Fruit fly (Drosophila melanogaster) whole organism, embryonic: ENCODE results near the gene CG15625.
A peak's percentile ranks its signal among the peaks of the same experiment; 100 is the strongest.

ENCODE experiments used
- Aef1 ChIP-seq: fragments of 200-800 bp; sonication (Bioruptor generic); IDR thresholded peaks from 3 replicates; pipeline ENCODE4 v1.3.6; 2022; ENCODE audit warnings: missing biosample characterization, missing genetic modification characterization
- CG1024 ChIP-seq: fragments of 200-800 bp; sonication (Bioruptor generic); IDR thresholded peaks from 2 replicates; pipeline ENCODE4 v1.3.6; 2022; ENCODE audit warnings: missing biosample characterization, missing genetic modification characterization
- CG10543 ChIP-seq: fragments of 200-800 bp; sonication (Bioruptor generic); optimal IDR thresholded peaks from 3 replicates; lab custom pipeline; 2017; ENCODE audit warnings: missing biosample characterization, mild to moderate bottlenecking, missing genetic modification characterization, moderate library complexity
- CG10959 ChIP-seq: fragments of 200-800 bp; sonication (Bioruptor generic); IDR thresholded peaks from 2 replicates; pipeline ENCODE4 v1.3.6; 2022; ENCODE audit warnings: missing biosample characterization, missing genetic modification characterization
- CG11398 ChIP-seq: fragments of 200-800 bp; sonication (Bioruptor generic); optimal IDR thresholded peaks from 2 replicates; lab custom pipeline; 2016; ENCODE audit warnings: missing biosample characterization, missing genetic modification characterization
- CG12219 ChIP-seq: fragments of 200-800 bp; sonication (Bioruptor generic); optimal IDR thresholded peaks from 3 replicates; lab custom pipeline; 2018; ENCODE audit warnings: missing biosample characterization, mild to moderate bottlenecking, missing genetic modification characterization
- CG13624 ChIP-seq: fragments of 200-800 bp; sonication (Bioruptor generic); optimal IDR thresholded peaks from 2 replicates; lab custom pipeline; 2016; ENCODE audit warnings: missing biosample characterization, missing genetic modification characterization
- CG14667 ChIP-seq: fragments of 200-800 bp; sonication (Bioruptor generic); IDR thresholded peaks from 2 replicates; pipeline ENCODE4 v1.3.6; 2022; ENCODE audit warnings: missing biosample characterization, missing genetic modification characterization
- CG15011 ChIP-seq: fragments of 200-800 bp; sonication (Bioruptor generic); optimal IDR thresholded peaks from 3 replicates; lab custom pipeline; 2018; ENCODE audit warnings: missing biosample characterization, mild to moderate bottlenecking, missing genetic modification characterization
- CG15479 ChIP-seq: fragments of 200-800 bp; sonication (Bioruptor generic); optimal IDR thresholded peaks from 3 replicates; lab custom pipeline; 2019; ENCODE audit warnings: missing biosample characterization, mild to moderate bottlenecking, missing genetic modification characterization, moderate library complexity
- CG15514 ChIP-seq: fragments of 200-800 bp; sonication (Bioruptor generic); optimal IDR thresholded peaks from 3 replicates; lab custom pipeline; 2017; ENCODE audit warnings: missing biosample characterization, missing genetic modification characterization, mild to moderate bottlenecking, moderate library complexity, missing genetic modification reagents
- CG42726 ChIP-seq: fragments of 200-800 bp; sonication (Bioruptor generic); IDR thresholded peaks from 2 replicates; pipeline ENCODE4 v1.3.6; 2022; ENCODE audit warnings: missing biosample characterization, missing genetic modification characterization; ENCODE audit not compliant: partially characterized antibody
- CG43689 ChIP-seq: fragments of 200-800 bp; sonication (Bioruptor generic); IDR thresholded peaks from 2 replicates; pipeline ENCODE4 v1.3.6; 2022; ENCODE audit warnings: missing biosample characterization, missing genetic modification characterization
- CG4404 ChIP-seq: fragments of 200-800 bp; sonication (Bioruptor generic); IDR thresholded peaks from 2 replicates; pipeline ENCODE4 v1.3.6; 2022; ENCODE audit warnings: missing biosample characterization, missing genetic modification characterization
- CG4707 ChIP-seq: fragments of 200-800 bp; sonication (Bioruptor generic); optimal IDR thresholded peaks from 2 replicates; lab custom pipeline; 2018; ENCODE audit warnings: missing biosample characterization, mild to moderate bottlenecking, missing genetic modification characterization, moderate library complexity
- CG4820 ChIP-seq: fragments of 200-800 bp; sonication (Bioruptor generic); optimal IDR thresholded peaks from 3 replicates; lab custom pipeline; 2016; ENCODE audit warnings: missing biosample characterization, missing genetic modification characterization
- CG5245 ChIP-seq: fragments of 200-800 bp; sonication (Bioruptor generic); optimal IDR thresholded peaks from 3 replicates; lab custom pipeline; 2016; ENCODE audit warnings: missing biosample characterization, missing genetic modification characterization
- CG6175 ChIP-seq: fragments of 200-800 bp; sonication (Bioruptor generic); IDR thresholded peaks from 3 replicates; pipeline ENCODE4 v1.3.6; 2022; ENCODE audit warnings: missing biosample characterization, missing genetic modification characterization
- CG8359 ChIP-seq: fragments of 200-800 bp; sonication (Bioruptor generic); optimal IDR thresholded peaks from 2 replicates; lab custom pipeline; 2017; ENCODE audit warnings: missing biosample characterization, mild to moderate bottlenecking, missing genetic modification characterization, borderline replicate concordance
- CG8478 ChIP-seq: fragments of >200 bp; optimal IDR thresholded peaks from 2 replicates; lab custom pipeline; 2018
- CG9876 ChIP-seq: fragments of 200-800 bp; sonication (Bioruptor generic); optimal IDR thresholded peaks from 2 replicates; lab custom pipeline; 2016; ENCODE audit warnings: missing biosample characterization, missing genetic modification characterization
- Dad ChIP-seq: fragments of 200-800 bp; sonication (Bioruptor generic); optimal IDR thresholded peaks from 3 replicates; lab custom pipeline; 2016; ENCODE audit warnings: missing biosample characterization, missing genetic modification characterization
- Dek ChIP-seq: fragments of 200-800 bp; sonication (Bioruptor generic); optimal IDR thresholded peaks from 3 replicates; lab custom pipeline; 2019; ENCODE audit warnings: missing biosample characterization, mild to moderate bottlenecking, missing genetic modification characterization, moderate library complexity
- Dref ChIP-seq: fragments of 200-800 bp; sonication (Bioruptor generic); IDR thresholded peaks from 2 replicates; pipeline ENCODE4 v1.3.6; 2022; ENCODE audit warnings: missing biosample characterization, missing genetic modification characterization
- Fer3 ChIP-seq: fragments of 200-800 bp; sonication (Bioruptor generic); optimal IDR thresholded peaks from 2 replicates; lab custom pipeline; 2018; ENCODE audit warnings: missing biosample characterization, mild to moderate bottlenecking, missing genetic modification characterization, moderate library complexity
- H15 ChIP-seq: fragments of 200-800 bp; sonication (Bioruptor generic); IDR thresholded peaks from 3 replicates; pipeline ENCODE4 v1.3.6; 2022; ENCODE audit warnings: missing biosample characterization, missing genetic modification characterization
- Hr51 ChIP-seq, 2 experiments: fragments of 200-800 bp; sonication (Bioruptor generic); optimal IDR thresholded peaks; 2 replicates in 1 of 2; 3 replicates in 1 of 2; lab custom pipeline; 2016 to 2018; ENCODE audit warnings: missing biosample characterization in 2 of 2, missing genetic modification characterization in 2 of 2, mild to moderate bottlenecking in 1 of 2, moderate library complexity in 1 of 2
- Lpt ChIP-seq: fragments of >200 bp; optimal IDR thresholded peaks from 2 replicates; lab custom pipeline; 2018; ENCODE audit warnings: missing biosample characterization, missing genetic modification characterization
- NFAT ChIP-seq: fragments of 200-800 bp; sonication (Bioruptor generic); IDR thresholded peaks from 2 replicates; pipeline ENCODE4 v1.3.6; 2022; ENCODE audit warnings: missing biosample characterization, missing genetic modification characterization
- Nf-YC ChIP-seq: fragments of 200-800 bp; optimal IDR thresholded peaks from 3 replicates; lab custom pipeline; 2019; ENCODE audit warnings: missing biosample characterization, mild to moderate bottlenecking, missing genetic modification characterization, moderate library complexity
- Sox100B ChIP-seq: fragments of 200-800 bp; sonication (Bioruptor generic); optimal IDR thresholded peaks from 3 replicates; lab custom pipeline; 2018; ENCODE audit warnings: missing biosample characterization, mild to moderate bottlenecking, missing genetic modification characterization
- Trl ChIP-seq, 3 experiments: fragments of >200 bp in 2 of 3; fragments of 200-800 bp in 1 of 3; sonication (Bioruptor generic) in 1 of 3; optimal IDR thresholded peaks; 2 replicates in 1 of 3; 3 replicates in 2 of 3; lab custom pipeline; 2016 to 2017; ENCODE audit warnings: missing biosample characterization in 1 of 3, missing genetic modification characterization in 1 of 3
- ab ChIP-seq: fragments of 200-800 bp; sonication (Bioruptor generic); optimal IDR thresholded peaks from 2 replicates; lab custom pipeline; 2016; ENCODE audit warnings: missing biosample characterization, missing genetic modification characterization
- abd-A ChIP-seq: fragments of 200-800 bp; sonication (Bioruptor generic); optimal IDR thresholded peaks from 3 replicates; lab custom pipeline; 2019; ENCODE audit warnings: missing biosample characterization, mild to moderate bottlenecking, missing genetic modification characterization, moderate library complexity
- ac ChIP-seq: fragments of 200-800 bp; sonication (Bioruptor generic); optimal IDR thresholded peaks from 3 replicates; lab custom pipeline; 2017; ENCODE audit warnings: missing biosample characterization, mild to moderate bottlenecking, missing genetic modification characterization
- al ChIP-seq: fragments of 200-800 bp; sonication (Bioruptor generic); IDR thresholded peaks from 2 replicates; pipeline ENCODE4 v1.3.6; 2022; ENCODE audit warnings: missing biosample characterization, missing genetic modification characterization
- cg ChIP-seq: fragments of 200-800 bp; sonication (Bioruptor generic); optimal IDR thresholded peaks from 3 replicates; lab custom pipeline; 2019; ENCODE audit warnings: missing biosample characterization, mild to moderate bottlenecking, missing genetic modification characterization, moderate library complexity
- chm ChIP-seq: fragments of 200-800 bp; sonication (Bioruptor generic); IDR thresholded peaks from 2 replicates; pipeline ENCODE4 v1.3.6; 2022; ENCODE audit warnings: missing biosample characterization, missing genetic modification characterization
- crp ChIP-seq, 2 experiments: fragments of 200-800 bp; sonication (Bioruptor generic); optimal IDR thresholded peaks; 2 replicates in 1 of 2; 3 replicates in 1 of 2; lab custom pipeline; 2017; ENCODE audit warnings: missing biosample characterization in 2 of 2, missing genetic modification characterization in 2 of 2, mild to moderate bottlenecking in 1 of 2, moderate library complexity in 1 of 2
- dpn ChIP-seq, 2 experiments: fragments of 200-800 bp; sonication (Bioruptor generic); optimal IDR thresholded peaks; 3 replicates each; lab custom pipeline; 2016; ENCODE audit warnings: missing biosample characterization in 2 of 2, missing genetic modification characterization in 2 of 2
- emc ChIP-seq: fragments of 200-800 bp; sonication (Bioruptor generic); optimal IDR thresholded peaks from 2 replicates; lab custom pipeline; 2016; ENCODE audit warnings: missing biosample characterization, missing genetic modification characterization
- ems ChIP-seq: fragments of 200-800 bp; sonication (Bioruptor generic); optimal IDR thresholded peaks from 3 replicates; lab custom pipeline; 2016; ENCODE audit warnings: missing biosample characterization, missing genetic modification characterization
- fu2 ChIP-seq: fragments of 200-800 bp; sonication (Bioruptor generic); optimal IDR thresholded peaks from 2 replicates; lab custom pipeline; 2016; ENCODE audit warnings: missing biosample characterization, missing genetic modification characterization
- hth ChIP-seq: fragments of >200 bp; optimal IDR thresholded peaks from 2 replicates; lab custom pipeline; 2017; ENCODE audit warnings: inconsistent platforms
- jigr1 ChIP-seq: fragments of 200-800 bp; sonication (Bioruptor generic); IDR thresholded peaks from 3 replicates; pipeline ENCODE4 v1.3.6; 2022; ENCODE audit warnings: missing biosample characterization, missing genetic modification characterization
- pum ChIP-seq: fragments of 200-800 bp; sonication (Bioruptor generic); optimal IDR thresholded peaks from 2 replicates; lab custom pipeline; 2016; ENCODE audit warnings: missing biosample characterization, missing genetic modification characterization
- sens ChIP-seq: fragments of 200-800 bp; sonication (Bioruptor generic); peaks from one replicate; lab custom pipeline; 2016; ENCODE audit warnings: missing biosample characterization, missing genetic modification characterization
- ssp ChIP-seq: fragments of 200-800 bp; sonication (Bioruptor generic); IDR thresholded peaks from 2 replicates; pipeline ENCODE4 v1.3.6; 2022; ENCODE audit warnings: missing biosample characterization, missing genetic modification characterization
- stc ChIP-seq: fragments of 200-800 bp; sonication (Bioruptor generic); IDR thresholded peaks from 2 replicates; pipeline ENCODE4 v1.3.6; 2022; ENCODE audit warnings: missing biosample characterization, missing genetic modification characterization
- tll ChIP-seq, 2 experiments: fragments of 200-800 bp in 1 of 2; fragments of >200 bp in 1 of 2; sonication (Bioruptor generic) in 1 of 2; optimal IDR thresholded peaks; 2 replicates each; lab custom pipeline; 2017 to 2019; ENCODE audit warnings: missing biosample characterization in 2 of 2, missing genetic modification characterization in 2 of 2, mild to moderate bottlenecking in 1 of 2, moderate library complexity in 1 of 2

Gene CG15625

dm6 chr2L:4847191-4847853 lies 42.5 kb upstream of the CG15625 start, which contains the start of the genes mxt and CG11927:
Gene mxt, minus strand, starts transcription at chr2L:4847295.
Gene CG11927, plus strand, starts transcription at chr2L:4847766.
- TF ChIP-seq sens (peak; percentile 90), CG4820 (GFP tag; lab: Kevin White, UChicago) (peak; percentile 21), ems (GFP tag; lab: Kevin White, UChicago) (no peak), CG11398 (GFP tag; lab: Kevin White, UChicago) (no peak), CG10543 (GFP tag; lab: Kevin White, UChicago) (peak; percentile 56), cg (GFP tag; lab: Kevin White, UChicago) (no peak), al (GFP tag; lab: Robert Waterston, UW) (no peak), CG8359 (no peak), chm (GFP tag; lab: Robert Waterston, UW) (no peak; the same call in 1 of the 2 replicates), dpn (GFP tag; optimal IDR thresholded peaks at IDR 0.05; lab: Kevin White, UChicago) (peak; percentile 58 to 60), Hr51 (GFP tag; optimal IDR thresholded peaks at IDR 0.05; lab: Kevin White, UChicago) (peak in 1 of 2 experiments; percentile 45), jigr1 (GFP tag; lab: Robert Waterston, UW) (no peak), CG14667 (GFP tag; lab: Robert Waterston, UW) (0 out of 2 replicates have a peak, but pooled peaks have one; percentile 19), CG15514 (GFP tag; lab: Kevin White, UChicago) (peak; percentile 94), pum (GFP tag; lab: Kevin White, UChicago) (peak; percentile 30), hth (lab: Kevin White, UChicago) (no peak), Lpt (GFP tag; lab: Kevin White, UChicago) (no peak), CG15011 (GFP tag; lab: Kevin White, UChicago) (no peak), CG1024 (GFP tag; lab: Robert Waterston, UW) (no peak), CG43689 (no peak), emc (GFP tag; lab: Kevin White, UChicago) (no peak), ac (GFP tag; lab: Kevin White, UChicago) (no peak), CG12219 (GFP tag; lab: Kevin White, UChicago) (no peak), ab (GFP tag; lab: Kevin White, UChicago) (no peak), CG4707 (GFP tag; lab: Kevin White, UChicago) (no peak), abd-A (tag; lab: Kevin White, UChicago) (no peak), Dref (GFP tag; lab: Robert Waterston, UW) (peak; percentile 73), Sox100B (GFP tag; lab: Kevin White, UChicago) (no peak), fu2 (GFP tag; lab: Kevin White, UChicago) (peak; percentile 24), H15 (peak; percentile 38; the same call in 1 of the 3 replicates), Aef1 (GFP tag; lab: Robert Waterston, UW) (peak; percentile 20; the same call in 2 of the 3 replicates), CG8478 (lab: Kevin White, UChicago) (no peak), CG13624 (GFP tag; lab: Kevin White, UChicago) (no peak), crp (GFP tag; optimal IDR thresholded peaks at IDR 0.05; lab: Kevin White, UChicago) (no peak), CG6175 (no peak), tll (GFP tag; optimal IDR thresholded peaks at IDR 0.05; lab: Kevin White, UChicago) (no peak), CG4404 (0 out of 2 replicates have a peak, but pooled peaks have one; percentile 9), stc (no peak), CG9876 (no peak), CG5245 (GFP tag; lab: Kevin White, UChicago) (no peak), NFAT (peak; percentile 77), Fer3 (peak; percentile 22), CG42726 (GFP tag; lab: Robert Waterston, UW) (peak; percentile 85; the same call in 1 of the 2 replicates), CG15479 (GFP tag; lab: Kevin White, UChicago) (no peak), CG10959 (GFP tag; lab: Robert Waterston, UW) (no peak), Dek (tag; lab: Kevin White, UChicago) (no peak), Dad (no peak), Trl (optimal IDR thresholded peaks at IDR 0.05; lab: Kevin White, UChicago) (no peak), Trl (GFP tag; optimal IDR thresholded peaks at IDR 0.05; lab: Kevin White, UChicago) (no peak), Nf-YC (peak; percentile 26), ssp (GFP tag; lab: Robert Waterston, UW) (peak; percentile 60)
